Fruit fly (Drosophila melanogaster): Measurements from ENCODE around the gene CG42853.

dm6 chr3L:18148418-18148973 lies 26.7 kb upstream of the CG42853 start, which contains the start of gene CG7330:
- TF ChIP-seq psq (optimal IDR thresholded peaks at IDR 0.05) = no peak
- no peak for TF ChIP-seq CG8478 (optimal IDR thresholded peaks at IDR 0.05)
- TF ChIP-seq Dll (optimal IDR thresholded peaks at IDR 0.05) = no peak

All from whole organism.